Worm (Caenorhabditis elegans): ENCODE data around the gene cyp-35C1.
A peak's percentile ranks its signal among the peaks of the same experiment; 100 is the strongest.

cyp-35C1 gene

ce11 chrV:13909400-13909799 lies 11.1 kb upstream of the cyp-35C1 start, which contains the start of gene C06B3.7 (continued):
- TF ChIP-seq nhr-41 (GFP tag; IDR thresholded peaks at IDR 0.05) (no peak), hlh-11 (tag; optimal IDR thresholded peaks at IDR 0.05) (peak; percentile 96), zag-1 (tag; optimal IDR thresholded peaks at IDR 0.05) (no peak), daf-12 (tag; optimal IDR thresholded peaks at IDR 0.05) (no peak), mdl-1 (tag; optimal IDR thresholded peaks at IDR 0.05) (peak; percentile 36 to 93), zip-2 (tag; optimal IDR thresholded peaks at IDR 0.05) (peak; percentile 83), dmd-8 (GFP tag; IDR thresholded peaks at IDR 0.05) (no peak), nhr-102 (tag; optimal IDR thresholded peaks at IDR 0.05) (peak; percentile 57), sdz-12 (GFP tag; optimal IDR thresholded peaks at IDR 0.05) (no peak), nhr-25 (tag; optimal IDR thresholded peaks at IDR 0.05; ENCODE audit: borderline replicate concordance, insufficient read depth) (peak; percentile 52), T26A8.4 (GFP tag; IDR thresholded peaks at IDR 0.05) (0 out of 2 replicates have a peak, but pooled peaks have one; percentile 29), ces-1 (GFP tag; optimal IDR thresholded peaks at IDR 0.05) (no peak), spr-1 (tag; optimal IDR thresholded peaks at IDR 0.05) (no peak), lin-1 (GFP tag; IDR thresholded peaks at IDR 0.05) (peak; percentile 16; the same call in 1 of the 2 replicates), nhr-42 (GFP tag; IDR thresholded peaks at IDR 0.05) (no peak), lsy-2 (tag; optimal IDR thresholded peaks at IDR 0.05) (peak; percentile 63 to 88), mdt-29 (GFP tag; IDR thresholded peaks at IDR 0.05) (peak; percentile 78), ceh-20 (GFP tag; IDR thresholded peaks at IDR 0.05) (no peak), gei-8 (GFP tag; optimal IDR thresholded peaks at IDR 0.05) (no peak), set-16 (GFP tag; IDR thresholded peaks at IDR 0.05) (no peak), ceh-44 (GFP tag; IDR thresholded peaks at IDR 0.05) (no peak), mxl-3 (GFP tag; optimal IDR thresholded peaks at IDR 0.05) (peak; percentile 47)

- peak; percentile 95 for TF ChIP-seq aha-1 (tag)
- TF ChIP-seq madf-9 (GFP tag; conservative IDR thresholded peaks at IDR 0.05), result 0 out of 2 replicates have a peak, but pooled peaks have one; percentile 6
- peak; percentile 64 for TF ChIP-seq ama-1 (optimal IDR thresholded peaks at IDR 0.05)
- TF ChIP-seq lir-3 (tag; optimal IDR thresholded peaks at IDR 0.05), result no peak
- TF ChIP-seq ceh-32 (tag; optimal IDR thresholded peaks at IDR 0.05; ENCODE audit: poor library complexity), result no peak
These were observed 10.6 kb upstream of the cyp-35C1 start, which contains the start of gene C06B3.6 for ce11 chrV:13908916-13909176. Gene C06B3.6 (minus strand): TSS chrV:13908967.

- no peak for TF ChIP-seq ztf-11 (tag; optimal IDR thresholded peaks at IDR 0.05)
- no peak for TF ChIP-seq mep-1 (tag; optimal IDR thresholded peaks at IDR 0.05)
- TF ChIP-seq nhr-77 (tag; optimal IDR thresholded peaks at IDR 0.05), result no peak
- TF ChIP-seq hif-1 (tag; optimal IDR thresholded peaks at IDR 0.05), result peak in 1 of 2 experiments; percentile 18
- no peak for TF ChIP-seq Y75B8A.6 (GFP tag; IDR thresholded peaks at IDR 0.05)
- no peak for TF ChIP-seq daf-16 (GFP tag; optimal IDR thresholded peaks at IDR 0.05)
- peak; percentile 3 for TF ChIP-seq daf-16 (tag; optimal IDR thresholded peaks at IDR 0.05)
- TF ChIP-seq saeg-2 (GFP tag; IDR thresholded peaks at IDR 0.05), result no peak
- peak; percentile 29 for TF ChIP-seq mes-2 (tag; optimal IDR thresholded peaks at IDR 0.05; ENCODE audit: poor library complexity, severe bottlenecking)
- peak; percentile 72 for TF ChIP-seq aha-1 (tag)
- no peak for TF ChIP-seq ceh-32 (tag; optimal IDR thresholded peaks at IDR 0.05; ENCODE audit: poor library complexity)
- 0 out of 2 replicates have a peak, but pooled peaks have one; percentile 6 for TF ChIP-seq snpc-1.2 (GFP tag; IDR thresholded peaks at IDR 0.05)
- TF ChIP-seq sdz-12 (GFP tag; optimal IDR thresholded peaks at IDR 0.05), result peak; percentile 60
- no peak for TF ChIP-seq jun-1 (tag; optimal IDR thresholded peaks at IDR 0.05)
- peak; percentile 31 for TF ChIP-seq T20F7.1 (GFP tag; optimal IDR thresholded peaks at IDR 0.05)
- no peak for TF ChIP-seq F49E8.2 (tag; optimal IDR thresholded peaks at IDR 0.05; ENCODE audit: borderline replicate concordance)
- TF ChIP-seq madf-5 (GFP tag; IDR thresholded peaks at IDR 0.05), result no peak
- no peak for TF ChIP-seq unc-130 (GFP tag; optimal IDR thresholded peaks at IDR 0.05)
- no peak for TF ChIP-seq nhr-42 (GFP tag; IDR thresholded peaks at IDR 0.05)
- no peak for TF ChIP-seq zip-2 (tag; optimal IDR thresholded peaks at IDR 0.05)
- TF ChIP-seq F10B5.3 (tag; optimal IDR thresholded peaks at IDR 0.05), result no peak
- TF ChIP-seq ceh-44 (GFP tag; IDR thresholded peaks at IDR 0.05), result no peak
- 0 out of 2 replicates have a peak, but pooled peaks have one; percentile 6 for TF ChIP-seq lin-1 (GFP tag; IDR thresholded peaks at IDR 0.05)
- no peak for TF ChIP-seq lsy-2 (tag; optimal IDR thresholded peaks at IDR 0.05)
- TF ChIP-seq rbr-2 (tag; optimal IDR thresholded peaks at IDR 0.05), result no peak
- peak; percentile 7 for TF ChIP-seq T26A8.4 (GFP tag; IDR thresholded peaks at IDR 0.05)
- TF ChIP-seq daf-19 (GFP tag; conservative IDR thresholded peaks at IDR 0.05), result no peak
- TF ChIP-seq lim-7 (GFP tag; IDR thresholded peaks at IDR 0.05), result no peak
- no peak for TF ChIP-seq set-16 (GFP tag; IDR thresholded peaks at IDR 0.05)
These were observed 10.0 kb upstream of the cyp-35C1 start for ce11 chrV:13908120-13908915.

Data from whole organism, L4 larva.